Fruit fly (Drosophila melanogaster) whole organism, embryonic: ENCODE results near the gene GC.
A peak's percentile ranks its signal among the peaks of the same experiment; 100 is the strongest.

Experiments used
- Atf-2 ChIP-seq: fragments of 200-800 bp; sonication (Bioruptor generic); optimal IDR thresholded peaks from 2 replicates; lab custom pipeline; 2016; ENCODE audit warnings: missing biosample characterization, missing genetic modification characterization
- CG1024 ChIP-seq: fragments of 200-800 bp; sonication (Bioruptor generic); IDR thresholded peaks from 2 replicates; pipeline ENCODE4 v1.3.6; 2022; ENCODE audit warnings: missing biosample characterization, missing genetic modification characterization
- CG10462 ChIP-seq: fragments of 200-800 bp; sonication (Bioruptor generic); optimal IDR thresholded peaks from 2 replicates; lab custom pipeline; 2016; ENCODE audit warnings: missing biosample characterization, missing genetic modification characterization
- CG10565 ChIP-seq: fragments of 200-800 bp; sonication (Bioruptor generic); optimal IDR thresholded peaks from 3 replicates; lab custom pipeline; 2016; ENCODE audit warnings: missing biosample characterization, mild to moderate bottlenecking, missing genetic modification characterization
- CG11085 ChIP-seq: fragments of 200-800 bp; sonication (Bioruptor generic); IDR thresholded peaks from 2 replicates; pipeline ENCODE4 v1.3.6; 2022; ENCODE audit warnings: missing biosample characterization, missing genetic modification characterization
- CG11456 ChIP-seq: fragments of 200-800 bp; sonication (Bioruptor generic); IDR thresholded peaks from 3 replicates; pipeline ENCODE4 v1.3.6; 2022; ENCODE audit warnings: missing biosample characterization, missing genetic modification characterization
- CG11696 ChIP-seq: fragments of 200-800 bp; sonication (Bioruptor generic); IDR thresholded peaks from 2 replicates; pipeline ENCODE4 v1.3.6; 2022; ENCODE audit warnings: missing biosample characterization, missing genetic modification characterization
- CG12219 ChIP-seq: fragments of 200-800 bp; sonication (Bioruptor generic); optimal IDR thresholded peaks from 3 replicates; lab custom pipeline; 2018; ENCODE audit warnings: missing biosample characterization, mild to moderate bottlenecking, missing genetic modification characterization
- CG13123 ChIP-seq: fragments of 200-800 bp; sonication (Bioruptor generic); optimal IDR thresholded peaks from 2 replicates; lab custom pipeline; 2016; ENCODE audit warnings: missing biosample characterization, missing genetic modification characterization
- CG13424 ChIP-seq: fragments of 200-800 bp; sonication (Bioruptor generic); optimal IDR thresholded peaks from 2 replicates; lab custom pipeline; 2019; ENCODE audit warnings: missing biosample characterization, mild to moderate bottlenecking, missing genetic modification characterization, moderate library complexity
- CG15073 ChIP-seq: fragments of 200-800 bp; sonication (Bioruptor generic); optimal IDR thresholded peaks from 2 replicates; lab custom pipeline; 2016; ENCODE audit warnings: missing biosample characterization, missing genetic modification characterization
- CG18011 ChIP-seq: fragments of 200-800 bp; sonication (Bioruptor generic); optimal IDR thresholded peaks from 2 replicates; lab custom pipeline; 2017; ENCODE audit warnings: missing biosample characterization, missing genetic modification characterization, mild to moderate bottlenecking, moderate library complexity, missing genotype
- CG2120 ChIP-seq: fragments of 200-800 bp; sonication (Bioruptor generic); optimal IDR thresholded peaks from 3 replicates; lab custom pipeline; 2016; ENCODE audit warnings: missing biosample characterization, missing genetic modification characterization
- CG32767 ChIP-seq: fragments of 200-800 bp; sonication (Bioruptor generic); IDR thresholded peaks from 2 replicates; pipeline ENCODE4 v1.3.6; 2022; ENCODE audit warnings: missing biosample characterization, missing genetic modification characterization
- CG34224 ChIP-seq: fragments of 200-800 bp; sonication (Bioruptor generic); IDR thresholded peaks from 3 replicates; pipeline ENCODE4 v1.3.6; 2022; ENCODE audit warnings: missing biosample characterization, missing genetic modification characterization; ENCODE audit not compliant: partially characterized antibody
- CG4282 ChIP-seq: fragments of 200-800 bp; sonication (Bioruptor generic); optimal IDR thresholded peaks from 2 replicates; lab custom pipeline; 2016; ENCODE audit warnings: missing biosample characterization, missing genetic modification characterization
- CG4854 ChIP-seq: fragments of 200-800 bp; sonication (Bioruptor generic); optimal IDR thresholded peaks from 2 replicates; lab custom pipeline; 2016; ENCODE audit warnings: missing biosample characterization, missing genetic modification characterization, inconsistent platforms
- CG9817 ChIP-seq: fragments of 200-800 bp; sonication (Bioruptor generic); optimal IDR thresholded peaks from 2 replicates; lab custom pipeline; 2018; ENCODE audit warnings: missing biosample characterization, mild to moderate bottlenecking, missing genetic modification characterization, moderate library complexity
- D19B ChIP-seq: fragments of 200-800 bp; sonication (Bioruptor generic); optimal IDR thresholded peaks from 2 replicates; lab custom pipeline; 2017; ENCODE audit warnings: missing biosample characterization, mild to moderate bottlenecking, missing genetic modification characterization
- ERR ChIP-seq: fragments of 200-800 bp; sonication (Bioruptor generic); optimal IDR thresholded peaks from 2 replicates; lab custom pipeline; 2016; ENCODE audit warnings: missing biosample characterization, missing genetic modification characterization
- HHEX ChIP-seq: fragments of 200-800 bp; sonication (Bioruptor generic); optimal IDR thresholded peaks from 3 replicates; lab custom pipeline; 2017; ENCODE audit warnings: missing biosample characterization, mild to moderate bottlenecking, missing genetic modification characterization, missing genetic modification reagents
- Hmr ChIP-seq: fragments of 200-800 bp; sonication (Bioruptor generic); optimal IDR thresholded peaks from 3 replicates; lab custom pipeline; 2017; ENCODE audit warnings: mild to moderate bottlenecking, missing biosample characterization, missing genetic modification reagents, missing genetic modification characterization
- NC2β ChIP-seq: fragments of 200-800 bp; sonication (Bioruptor generic); optimal IDR thresholded peaks from 2 replicates; lab custom pipeline; 2016; ENCODE audit warnings: missing biosample characterization, missing genetic modification characterization
- NFAT ChIP-seq: fragments of 200-800 bp; sonication (Bioruptor generic); IDR thresholded peaks from 2 replicates; pipeline ENCODE4 v1.3.6; 2022; ENCODE audit warnings: missing biosample characterization, missing genetic modification characterization
- Neu2 ChIP-seq: fragments of 200-800 bp; sonication (Bioruptor generic); optimal IDR thresholded peaks from 3 replicates; lab custom pipeline; 2016; ENCODE audit warnings: missing biosample characterization, missing genetic modification characterization, borderline replicate concordance
- Nf-YA ChIP-seq: fragments of 200-800 bp; sonication (Bioruptor generic); IDR thresholded peaks from 2 replicates; pipeline ENCODE4 v1.3.6; 2022; ENCODE audit warnings: missing biosample characterization, missing genetic modification characterization
- Oli ChIP-seq: fragments of 200-800 bp; sonication (Bioruptor generic); optimal IDR thresholded peaks from 2 replicates; lab custom pipeline; 2018; ENCODE audit warnings: missing biosample characterization, mild to moderate bottlenecking, missing genetic modification characterization, moderate library complexity
- Six4 ChIP-seq: fragments of 200-800 bp; sonication (Bioruptor generic); optimal IDR thresholded peaks from 2 replicates; lab custom pipeline; 2016; ENCODE audit warnings: missing biosample characterization, missing genetic modification characterization
- Taf1 ChIP-seq: fragments of 200-800 bp; sonication (Bioruptor generic); IDR thresholded peaks from 2 replicates; pipeline ENCODE4 v1.3.6; 2022; ENCODE audit warnings: missing biosample characterization, missing genetic modification characterization
- aop ChIP-seq: fragments of 200-800 bp; sonication (Bioruptor generic); IDR thresholded peaks from 2 replicates; pipeline ENCODE4 v1.3.6; 2022; ENCODE audit warnings: missing biosample characterization, missing genetic modification characterization
- bigmax ChIP-seq: fragments of 200-800 bp; sonication (Bioruptor generic); optimal IDR thresholded peaks from 2 replicates; lab custom pipeline; 2018; ENCODE audit warnings: missing biosample characterization, mild to moderate bottlenecking, missing genetic modification characterization
- cwo ChIP-seq: fragments of 200-800 bp; sonication (Bioruptor generic); optimal IDR thresholded peaks from 3 replicates; lab custom pipeline; 2017; ENCODE audit warnings: missing biosample characterization, missing genetic modification characterization, mild to moderate bottlenecking, moderate library complexity, missing genetic modification reagents
- danr ChIP-seq: fragments of 200-800 bp; sonication (Bioruptor generic); IDR thresholded peaks from 2 replicates; pipeline ENCODE4 v1.3.6; 2022; ENCODE audit warnings: missing biosample characterization, missing genetic modification characterization
- dm ChIP-seq: fragments of 200-800 bp; sonication (Bioruptor generic); optimal IDR thresholded peaks from 3 replicates; lab custom pipeline; 2016; ENCODE audit warnings: missing biosample characterization, missing genetic modification characterization
- ems ChIP-seq: fragments of 200-800 bp; sonication (Bioruptor generic); optimal IDR thresholded peaks from 3 replicates; lab custom pipeline; 2016; ENCODE audit warnings: missing biosample characterization, missing genetic modification characterization
- ftz-f1 ChIP-seq: fragments of 200-800 bp; sonication (Bioruptor generic); optimal IDR thresholded peaks from 2 replicates; lab custom pipeline; 2016; ENCODE audit warnings: missing biosample characterization, missing genetic modification characterization
- fu2 ChIP-seq: fragments of 200-800 bp; sonication (Bioruptor generic); optimal IDR thresholded peaks from 2 replicates; lab custom pipeline; 2016; ENCODE audit warnings: missing biosample characterization, missing genetic modification characterization
- gcm2 ChIP-seq: fragments of 200-800 bp; sonication (Bioruptor generic); optimal IDR thresholded peaks from 2 replicates; lab custom pipeline; 2016; ENCODE audit warnings: missing biosample characterization, missing genetic modification characterization
- h ChIP-seq: fragments of >200 bp; optimal IDR thresholded peaks from 2 replicates; lab custom pipeline; 2017
- ham ChIP-seq: fragments of 200-800 bp; sonication (Bioruptor generic); IDR thresholded peaks from 2 replicates; pipeline ENCODE4 v1.3.6; 2022; ENCODE audit warnings: missing biosample characterization, missing genetic modification characterization
- lola ChIP-seq, 3 experiments: fragments of >200 bp in 2 of 3; fragments of 200-800 bp in 1 of 3; sonication (Bioruptor generic) in 1 of 3; optimal IDR thresholded peaks; 2 replicates each; lab custom pipeline; 2017 to 2019; ENCODE audit warnings: missing biosample characterization in 3 of 3, missing genetic modification characterization in 3 of 3, mild to moderate bottlenecking in 1 of 3, moderate library complexity in 1 of 3
- mam ChIP-seq: fragments of 200-800 bp; sonication (Bioruptor generic); optimal IDR thresholded peaks from 3 replicates; lab custom pipeline; 2016; ENCODE audit warnings: missing biosample characterization, missing genetic modification characterization
- nerfin-2 ChIP-seq: fragments of 200-800 bp; sonication (Bioruptor generic); IDR thresholded peaks from 2 replicates; pipeline ENCODE4 v1.3.6; 2022; ENCODE audit warnings: missing biosample characterization, missing genetic modification characterization; ENCODE audit not compliant: partially characterized antibody
- nom ChIP-seq: fragments of 200-800 bp; sonication (Bioruptor generic); optimal IDR thresholded peaks from 2 replicates; lab custom pipeline; 2017; ENCODE audit warnings: missing biosample characterization, missing genetic modification characterization, mild to moderate bottlenecking, moderate library complexity, missing genetic modification reagents
- odd ChIP-seq: fragments of 200-800 bp; sonication (Bioruptor generic); optimal IDR thresholded peaks from 2 replicates; lab custom pipeline; 2017; ENCODE audit warnings: missing biosample characterization, mild to moderate bottlenecking, missing genetic modification characterization
- pita ChIP-seq: fragments of 200-800 bp; sonication (Bioruptor generic); optimal IDR thresholded peaks from 2 replicates; lab custom pipeline; 2017; ENCODE audit warnings: missing biosample characterization, mild to moderate bottlenecking, missing genetic modification characterization
- run ChIP-seq: fragments of 200-800 bp; sonication (Bioruptor generic); optimal IDR thresholded peaks from 3 replicates; lab custom pipeline; 2018; ENCODE audit warnings: missing biosample characterization, mild to moderate bottlenecking, missing genetic modification characterization
- sens ChIP-seq: fragments of 200-800 bp; sonication (Bioruptor generic); peaks from one replicate; lab custom pipeline; 2016; ENCODE audit warnings: missing biosample characterization, missing genetic modification characterization
- sim ChIP-seq: fragments of 200-800 bp; sonication (Bioruptor generic); IDR thresholded peaks from 2 replicates; pipeline ENCODE4 v1.3.6; 2022; ENCODE audit warnings: missing biosample characterization, missing genetic modification characterization
- tap ChIP-seq: fragments of 200-800 bp; optimal IDR thresholded peaks from 3 replicates; lab custom pipeline; 2019; ENCODE audit warnings: missing biosample characterization, mild to moderate bottlenecking, missing genetic modification characterization, moderate library complexity
- tio ChIP-seq: fragments of 200-800 bp; sonication (Bioruptor generic); optimal IDR thresholded peaks from 2 replicates; lab custom pipeline; 2017; ENCODE audit warnings: missing biosample characterization, missing genetic modification characterization, inconsistent platforms
- zfh1 ChIP-seq: fragments of 200-800 bp; sonication (Bioruptor generic); IDR thresholded peaks from 3 replicates; pipeline ENCODE4 v1.3.6; 2022; ENCODE audit warnings: missing biosample characterization, missing genetic modification characterization

The GC gene

DNA sequence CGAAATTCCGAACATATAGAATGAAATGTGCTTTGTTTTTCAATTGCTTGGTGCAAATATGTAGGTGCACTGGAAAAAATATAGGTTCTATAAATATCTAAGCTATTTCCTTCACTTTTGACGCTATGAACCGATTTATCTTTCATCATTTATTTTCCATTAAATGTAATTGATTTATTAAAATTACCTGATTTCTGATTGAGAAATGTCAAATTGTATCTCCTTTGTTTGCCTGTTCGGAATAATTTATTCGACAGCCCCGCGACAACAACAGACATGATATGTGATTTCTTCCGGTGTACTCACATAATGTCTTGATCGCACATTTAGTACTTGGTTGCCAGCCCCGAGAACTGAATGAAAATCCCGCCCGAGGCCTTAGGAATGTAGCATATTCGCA is 19.5 kb downstream of the GC start (continued):
- TF ChIP-seq gcm2 (GFP tag; lab: Kevin White, UChicago): no peak
- no peak for TF ChIP-seq ERR (GFP tag; lab: Kevin White, UChicago)
- no peak for TF ChIP-seq CG11696
- no peak for TF ChIP-seq CG12219 (GFP tag; lab: Kevin White, UChicago)
- TF ChIP-seq NFAT: peak; percentile 55; the same call in 1 of the 2 replicates
- no peak for TF ChIP-seq tio
- no peak for TF ChIP-seq ftz-f1 (GFP tag; lab: Kevin White, UChicago)
- no peak for TF ChIP-seq sim (GFP tag; lab: Robert Waterston, UW)
- TF ChIP-seq odd (GFP tag; lab: Kevin White, UChicago): no peak
- TF ChIP-seq CG11456 (GFP tag; lab: Robert Waterston, UW): peak; percentile 38; the same call in 1 of the 3 replicates
- no peak for TF ChIP-seq CG32767 (GFP tag; lab: Robert Waterston, UW)
- TF ChIP-seq CG10462: no peak
- TF ChIP-seq danr: no peak
- TF ChIP-seq sens (GFP tag; lab: Kevin White, UChicago): no peak
- TF ChIP-seq CG13424 (tag; lab: Kevin White, UChicago): peak; percentile 5
- TF ChIP-seq fu2 (GFP tag; lab: Kevin White, UChicago): peak; percentile 16
- TF ChIP-seq nerfin-2: no peak
- TF ChIP-seq CG10565: no peak
- TF ChIP-seq D19B (GFP tag; lab: Kevin White, UChicago): peak; percentile 34
- peak; percentile 32 for TF ChIP-seq cwo (GFP tag; lab: Kevin White, UChicago)
- TF ChIP-seq Six4: no peak
- peak; percentile 45 for TF ChIP-seq mam (GFP tag; lab: Kevin White, UChicago)
- TF ChIP-seq lola (GFP tag; optimal IDR thresholded peaks at IDR 0.05; lab: Kevin White, UChicago): no peak
- TF ChIP-seq CG13123 (GFP tag; lab: Kevin White, UChicago): no peak
- TF ChIP-seq dm: no peak
- TF ChIP-seq ems (GFP tag; lab: Kevin White, UChicago): no peak
- TF ChIP-seq Taf1 (GFP tag; lab: Robert Waterston, UW): 0 out of 2 replicates have a peak, but pooled peaks have one; percentile 10
- no peak for TF ChIP-seq h (lab: Kevin White, UChicago)
- no peak for TF ChIP-seq Atf-2
- no peak for TF ChIP-seq CG34224 (GFP tag; lab: Robert Waterston, UW)
- TF ChIP-seq zfh1 (GFP tag; lab: Robert Waterston, UW): no peak
- peak; percentile 75 for TF ChIP-seq CG2120 (GFP tag; lab: Kevin White, UChicago)
- no peak for TF ChIP-seq NC2β (GFP tag; lab: Kevin White, UChicago)
- peak; percentile 41 for TF ChIP-seq Oli (tag; lab: Kevin White, UChicago)
- no peak for TF ChIP-seq pita (GFP tag; lab: Kevin White, UChicago)
- TF ChIP-seq CG15073 (GFP tag; lab: Kevin White, UChicago): no peak
- no peak for TF ChIP-seq nom (GFP tag; lab: Kevin White, UChicago)
- no peak for TF ChIP-seq CG4854 (GFP tag; lab: Kevin White, UChicago)
- TF ChIP-seq Nf-YA (GFP tag; lab: Robert Waterston, UW): no peak
- TF ChIP-seq aop (GFP tag; lab: Robert Waterston, UW): no peak
- 0 out of 2 replicates have a peak, but pooled peaks have one; percentile 38 for TF ChIP-seq CG11085 (GFP tag; lab: Robert Waterston, UW)
- no peak for TF ChIP-seq CG9817 (tag; lab: Kevin White, UChicago)
- no peak for TF ChIP-seq CG18011 (GFP tag; lab: Kevin White, UChicago)
- TF ChIP-seq run (tag; lab: Kevin White, UChicago): no peak
- no peak for TF ChIP-seq tap (tag; lab: Kevin White, UChicago)
- no peak for TF ChIP-seq Neu2
- TF ChIP-seq ham: no peak
- TF ChIP-seq CG1024: no peak
- peak; percentile 34 for TF ChIP-seq HHEX (GFP tag; lab: Kevin White, UChicago)
- peak; percentile 57 for TF ChIP-seq Hmr (GFP tag; lab: Kevin White, UChicago)
- no peak for TF ChIP-seq CG4282
- TF ChIP-seq bigmax (GFP tag; lab: Kevin White, UChicago): no peak
